Fruit fly (Drosophila melanogaster) whole organism, wandering third instar larva: Measurements from ENCODE around the gene Sulf1.
A peak's percentile ranks its signal among the peaks of the same experiment; 100 is the strongest.

Source experiments
- Abd-B ChIP-seq: fragments of >200 bp; optimal IDR thresholded peaks from 2 replicates; lab custom pipeline; 2017; ENCODE audit warnings: missing biosample characterization, missing genetic modification characterization
- CG9705 ChIP-seq: fragments of 200-800 bp; sonication (Bioruptor generic); optimal IDR thresholded peaks from 2 replicates; lab custom pipeline; 2018; ENCODE audit warnings: missing biosample characterization, mild to moderate bottlenecking, missing genetic modification characterization
- Dfd ChIP-seq: fragments of >200 bp; optimal IDR thresholded peaks from 2 replicates; lab custom pipeline; 2017; ENCODE audit warnings: missing biosample characterization, missing genetic modification characterization
- GATAd ChIP-seq: sonication (Bioruptor generic); optimal IDR thresholded peaks from 2 replicates; lab custom pipeline; 2016; ENCODE audit warnings: missing biosample characterization, missing genetic modification characterization
- HLH106 ChIP-seq: fragments of 200-800 bp; optimal IDR thresholded peaks from 3 replicates; lab custom pipeline; 2019; ENCODE audit warnings: missing biosample characterization, mild to moderate bottlenecking, missing genetic modification characterization, moderate library complexity
- Hnf4 ChIP-seq: fragments of 200-800 bp; sonication (Bioruptor generic); optimal IDR thresholded peaks from 2 replicates; lab custom pipeline; 2016; ENCODE audit warnings: missing biosample characterization, mild to moderate bottlenecking, missing genetic modification characterization
- Hr78 ChIP-seq: fragments of >200 bp; optimal IDR thresholded peaks from 2 replicates; lab custom pipeline; 2017; ENCODE audit warnings: missing biosample characterization, missing genetic modification characterization
- Hr83 ChIP-seq: fragments of 200-300 bp; sonication (Bioruptor generic); optimal IDR thresholded peaks from 2 replicates; lab custom pipeline; 2016; ENCODE audit warnings: missing biosample characterization, mild to moderate bottlenecking, missing genetic modification characterization, moderate library complexity; ENCODE audit not compliant: poor library complexity, severe bottlenecking
- Jra ChIP-seq: sonication (Bioruptor generic); optimal IDR thresholded peaks from 2 replicates; lab custom pipeline; 2016; ENCODE audit warnings: missing biosample characterization, missing genetic modification characterization
- Mio ChIP-seq: sonication (Bioruptor generic); optimal IDR thresholded peaks from 2 replicates; lab custom pipeline; 2016; ENCODE audit warnings: missing biosample characterization, missing genetic modification characterization
- Myc ChIP-seq: fragments of >200 bp; optimal IDR thresholded peaks from 2 replicates; lab custom pipeline; 2017
- N ChIP-seq: fragments of >200 bp; optimal IDR thresholded peaks from 2 replicates; lab custom pipeline; 2018; ENCODE audit warnings: missing biosample characterization, missing external identifiers, missing genetic modification characterization
- OdsH ChIP-seq: fragments of 200-800 bp; sonication (Bioruptor generic); optimal IDR thresholded peaks from 2 replicates; lab custom pipeline; 2016; ENCODE audit warnings: missing biosample characterization, mild to moderate bottlenecking, missing genetic modification characterization
- Rel ChIP-seq, 2 experiments: fragments of 200-800 bp; sonication (Bioruptor generic) in 1 of 2; optimal IDR thresholded peaks; 2 replicates in 1 of 2; 3 replicates in 1 of 2; lab custom pipeline; 2016 to 2019; ENCODE audit warnings: mild to moderate bottlenecking in 2 of 2, missing biosample characterization in 2 of 2, missing genetic modification characterization in 2 of 2, moderate library complexity in 1 of 2
- Sp1 ChIP-seq: fragments of 200-800 bp; sonication (Bioruptor generic); optimal IDR thresholded peaks from 3 replicates; lab custom pipeline; 2019; ENCODE audit warnings: missing biosample characterization, mild to moderate bottlenecking, missing genetic modification characterization, moderate library complexity
- Vsx2 ChIP-seq: fragments of 200-300, 225-300 bp; sonication (Bioruptor generic); optimal IDR thresholded peaks from 2 replicates; lab custom pipeline; 2018; ENCODE audit warnings: missing biosample characterization, missing genetic modification characterization; ENCODE audit not compliant: partially characterized antibody
- br ChIP-seq: fragments of 200-800 bp; sonication (Bioruptor generic); optimal IDR thresholded peaks from 2 replicates; lab custom pipeline; 2016; ENCODE audit warnings: missing biosample characterization, missing genetic modification characterization
- brk ChIP-seq: fragments of 200-800 bp; sonication (Bioruptor generic); optimal IDR thresholded peaks from 2 replicates; lab custom pipeline; 2016; ENCODE audit warnings: missing biosample characterization, mild to moderate bottlenecking, missing genetic modification characterization
- dl ChIP-seq, 2 experiments: fragments of 175-275, 200-275 bp in 1 of 2; fragments of 200-275 bp in 1 of 2; sonication (Bioruptor generic); optimal IDR thresholded peaks; lab custom pipeline; 2018; ENCODE audit warnings: mild to moderate bottlenecking in 2 of 2, missing biosample characterization in 2 of 2, missing genetic modification characterization in 2 of 2, moderate library complexity in 2 of 2; ENCODE audit not compliant: partially characterized antibody in 2 of 2, insufficient read depth in 1 of 2
- dmrt93B ChIP-seq: fragments of 200-800 bp; sonication (Bioruptor generic); optimal IDR thresholded peaks from 2 replicates; lab custom pipeline; 2018; ENCODE audit warnings: missing biosample characterization, mild to moderate bottlenecking, missing genetic modification characterization
- dsf ChIP-seq: sonication (Bioruptor generic); optimal IDR thresholded peaks from 2 replicates; lab custom pipeline; 2016; ENCODE audit warnings: missing biosample characterization, missing genetic modification characterization, borderline replicate concordance
- ey ChIP-seq: fragments of 200-800 bp; sonication (Bioruptor generic); optimal IDR thresholded peaks from 2 replicates; lab custom pipeline; 2016; ENCODE audit warnings: missing biosample characterization, missing genetic modification characterization
- foxo ChIP-seq, 2 experiments: fragments of 200-800 bp; sonication (Bioruptor generic); optimal IDR thresholded peaks; 2 replicates in 1 of 2; 3 replicates in 1 of 2; lab custom pipeline; 2016 to 2017; ENCODE audit warnings: missing biosample characterization in 2 of 2, missing genetic modification characterization in 2 of 2
- lola ChIP-seq: fragments of >200 bp; optimal IDR thresholded peaks from 2 replicates; lab custom pipeline; 2017; ENCODE audit warnings: missing biosample characterization, missing genetic modification characterization
- pan ChIP-seq: fragments of >200 bp; optimal IDR thresholded peaks from 2 replicates; lab custom pipeline; 2017
- psq ChIP-seq: fragments of 200-800 bp; sonication (Bioruptor generic); optimal IDR thresholded peaks from 3 replicates; lab custom pipeline; 2017; ENCODE audit warnings: missing biosample characterization, mild to moderate bottlenecking, missing genetic modification characterization, moderate library complexity
- rgr ChIP-seq: fragments of 200-800 bp; sonication (Bioruptor generic); optimal IDR thresholded peaks from 3 replicates; lab custom pipeline; 2016; ENCODE audit warnings: missing biosample characterization, mild to moderate bottlenecking, missing genetic modification characterization
- tai ChIP-seq: sonication (Bioruptor generic); optimal IDR thresholded peaks from 2 replicates; lab custom pipeline; 2016; ENCODE audit warnings: missing biosample characterization, missing genetic modification characterization
- usp ChIP-seq: fragments of >200 bp; optimal IDR thresholded peaks from 2 replicates; lab custom pipeline; 2017; ENCODE audit warnings: missing biosample characterization, missing genetic modification characterization

The Sulf1 gene

dm6 chr3R:16273503-16274131 lies 65.8 kb downstream of the Sulf1 start:
- TF ChIP-seq lola (GFP tag; lab: Kevin White, UChicago) (no peak), N (GFP tag; lab: Kevin White, UChicago) (no peak), dsf (no peak), pan (lab: Kevin White, UChicago) (no peak), Vsx2 (no peak)

- peak; percentile 69 for TF ChIP-seq Vsx2
- no peak for TF ChIP-seq Jra (GFP tag; lab: Kevin White, UChicago)
- no peak for TF ChIP-seq HLH106 (tag; lab: Kevin White, UChicago)
- TF ChIP-seq psq (GFP tag; lab: Kevin White, UChicago) = peak; percentile 48
- no peak for TF ChIP-seq Rel (GFP tag; optimal IDR thresholded peaks at IDR 0.05; lab: Kevin White, UChicago)
- peak; percentile 13 for TF ChIP-seq Rel (tag; optimal IDR thresholded peaks at IDR 0.05; lab: Kevin White, UChicago)
These were observed 66.4 kb downstream of the Sulf1 start for dm6 chr3R:16272754-16273502.

dm6 chr3R:16272185-16272584 lies 67.2 kb downstream of the Sulf1 start, which contains the start of the genes Mat89Ba and gish:
Gene Mat89Ba, minus strand, starts transcription at chr3R:16272415.
Gene gish, plus strand, starts transcription at chr3R:16272452.
- TF ChIP-seq pan (lab: Kevin White, UChicago) (no peak), Vsx2 (peak; percentile 11), Hr83 (GFP tag; lab: Kevin White, UChicago) (no peak), Rel (GFP tag; optimal IDR thresholded peaks at IDR 0.05; lab: Kevin White, UChicago) (no peak), Rel (tag; optimal IDR thresholded peaks at IDR 0.05; lab: Kevin White, UChicago) (peak; percentile 9), psq (GFP tag; lab: Kevin White, UChicago) (no peak), rgr (GFP tag; lab: Kevin White, UChicago) (no peak), Sp1 (no peak), dmrt93B (GFP tag; lab: Kevin White, UChicago) (no peak)

- TF ChIP-seq tai (GFP tag; lab: Kevin White, UChicago) = no peak
- TF ChIP-seq usp = no peak
- no peak for TF ChIP-seq rgr (GFP tag; lab: Kevin White, UChicago)
- no peak for TF ChIP-seq N (GFP tag; lab: Kevin White, UChicago)
- no peak for TF ChIP-seq foxo (GFP tag; optimal IDR thresholded peaks at IDR 0.05; lab: Kevin White, UChicago)
- TF ChIP-seq CG9705 (GFP tag; lab: Kevin White, UChicago) = no peak
- no peak for TF ChIP-seq dl (GFP tag; optimal IDR thresholded peaks at IDR 0.05; lab: Kevin White, UChicago; ENCODE audit: insufficient read depth in 1 of 2, partially characterized antibody in 2 of 2)
- TF ChIP-seq Hnf4 (GFP tag; lab: Kevin White, UChicago) = no peak
- no peak for TF ChIP-seq Sp1
- TF ChIP-seq, all 38 proteins: peak for 0
These were observed 72.7 kb downstream of the Sulf1 start, which contains the start of gene Mst89B for dm6 chr3R:16266712-16267111. Gene Mst89B, plus strand, starts transcription at chr3R:16267012.

- no peak for TF ChIP-seq dl (GFP tag; optimal IDR thresholded peaks at IDR 0.05; lab: Kevin White, UChicago; ENCODE audit: insufficient read depth in 1 of 2, partially characterized antibody in 2 of 2)
- no peak for TF ChIP-seq brk (GFP tag; lab: Kevin White, UChicago)
- peak in 1 of 2 experiments; percentile 48 for TF ChIP-seq foxo (GFP tag; optimal IDR thresholded peaks at IDR 0.05; lab: Kevin White, UChicago)
- no peak for TF ChIP-seq dsf
- TF ChIP-seq Mio (GFP tag; lab: Kevin White, UChicago) = no peak
- peak; percentile 51 for TF ChIP-seq Hr83 (GFP tag; lab: Kevin White, UChicago)
- TF ChIP-seq HLH106 (tag; lab: Kevin White, UChicago) = no peak
- no peak for TF ChIP-seq br (GFP tag; lab: Kevin White, UChicago)
- TF ChIP-seq OdsH = no peak
- TF ChIP-seq Hr78 (GFP tag; lab: Kevin White, UChicago) = no peak
- no peak for TF ChIP-seq Abd-B (GFP tag; lab: Kevin White, UChicago)
- peak; percentile 31 for TF ChIP-seq Myc (lab: Kevin White, UChicago)
- no peak for TF ChIP-seq GATAd (GFP tag; lab: Kevin White, UChicago)
- TF ChIP-seq CG9705 (GFP tag; lab: Kevin White, UChicago) = no peak
- no peak for TF ChIP-seq psq (GFP tag; lab: Kevin White, UChicago)
- no peak for TF ChIP-seq Dfd
- TF ChIP-seq ey = peak; percentile 8
- no peak for TF ChIP-seq pan (lab: Kevin White, UChicago)
These were observed 75.7 kb downstream of the Sulf1 start, which contains the start of the genes bor and asun for dm6 chr3R:16263522-16264305. Gene bor, minus strand, starts transcription at chr3R:16264115. Gene asun, plus strand, starts transcription at chr3R:16264271.
